Worm (Caenorhabditis elegans) whole organism, L1 larva: ENCODE results near the gene nhr-253.

Experiments used
- F16B12.6 ChIP-seq: fragments of 150-350 bp; optimal IDR thresholded peaks from 2 replicates; lab custom pipeline; 2014; ENCODE audit warnings: missing biosample characterization, missing genetic modification characterization
- Y116A8C.19 ChIP-seq: sonication (generic microtip); optimal IDR thresholded peaks from 2 replicates; lab custom pipeline; 2016; ENCODE audit warnings: missing compliant biosample characterization, missing genetic modification characterization, borderline replicate concordance
- ama-1 ChIP-seq: fragments of 150-350 bp; optimal IDR thresholded peaks from 2 replicates; lab custom pipeline; 2014
- egl-27 ChIP-seq, 2 experiments: fragments of 150-350 bp in 1 of 2; sonication (generic microtip); optimal IDR thresholded peaks; 3 replicates each; lab custom pipeline; 2017 to 2018; ENCODE audit warnings: missing biosample characterization in 2 of 2, missing genetic modification characterization in 2 of 2, missing genetic modification reagents in 2 of 2
- elt-2 ChIP-seq: sonication (generic microtip); optimal IDR thresholded peaks from 2 replicates; lab custom pipeline; 2016; ENCODE audit warnings: missing genetic modification characterization, mild to moderate bottlenecking, inconsistent platforms, missing compliant biosample characterization, missing genetic modification reagents
- elt-3 ChIP-seq, 6 experiments: fragments of 150-350 bp in 1 of 6; sonication (generic microtip); optimal IDR thresholded peaks; 2 replicates each; lab custom pipeline; 2017 to 2018; ENCODE audit warnings: missing biosample characterization in 6 of 6, missing genetic modification characterization in 6 of 6, inconsistent platforms in 1 of 6
- ets-5 ChIP-seq: fragments of 200-800 bp; sonication (Bioruptor generic); IDR thresholded peaks from 2 replicates; pipeline ENCODE4 v1.3.6; 2022; ENCODE audit warnings: missing genetic modification characterization, missing compliant biosample characterization
- lin-14 ChIP-seq: fragments of 200-800 bp; sonication (Bioruptor generic); optimal IDR thresholded peaks from 2 replicates; lab custom pipeline; 2018; ENCODE audit warnings: mild to moderate bottlenecking, missing genetic modification characterization, moderate library complexity, missing compliant biosample characterization
- lin-15B ChIP-seq: fragments of 150-350 bp; sonication (generic microtip); optimal IDR thresholded peaks from 3 replicates; lab custom pipeline; 2014; ENCODE audit warnings: missing biosample characterization, missing genetic modification characterization
- lin-35 ChIP-seq, 2 experiments: fragments of 150-350 bp; optimal IDR thresholded peaks; 2 replicates each; lab custom pipeline; 2014; ENCODE audit warnings: missing biosample characterization in 2 of 2, missing genetic modification characterization in 2 of 2, missing genetic modification reagents in 2 of 2
- lin-39 ChIP-seq: fragments of 150-350 bp; optimal IDR thresholded peaks from 2 replicates; lab custom pipeline; 2014; ENCODE audit warnings: missing biosample characterization, missing genetic modification reagents, missing genetic modification characterization
- lir-3 ChIP-seq: sonication (generic microtip); optimal IDR thresholded peaks from 2 replicates; lab custom pipeline; 2016; ENCODE audit warnings: mild to moderate bottlenecking, missing genetic modification characterization, moderate library complexity, missing compliant biosample characterization; ENCODE audit not compliant: poor library complexity
- mep-1 ChIP-seq: fragments of 150-350 bp; optimal IDR thresholded peaks from 2 replicates; lab custom pipeline; 2014; ENCODE audit warnings: missing biosample characterization, missing genetic modification characterization
- nhr-20 ChIP-seq: sonication (generic microtip); optimal IDR thresholded peaks from 2 replicates; lab custom pipeline; 2016; ENCODE audit warnings: mild to moderate bottlenecking, missing genetic modification characterization, missing compliant biosample characterization
- nhr-76 ChIP-seq: sonication (generic microtip); optimal IDR thresholded peaks from 2 replicates; lab custom pipeline; 2017; ENCODE audit warnings: missing biosample characterization, missing genetic modification characterization
- nhr-85 ChIP-seq: sonication (generic microtip); peaks from one replicate; lab custom pipeline; 2016; ENCODE audit warnings: missing genetic modification characterization, inconsistent platforms, missing compliant biosample characterization
- pqm-1 ChIP-seq: sonication (generic microtip); optimal IDR thresholded peaks from 3 replicates; lab custom pipeline; 2017; ENCODE audit warnings: missing biosample characterization, missing genetic modification characterization
- rnt-1 ChIP-seq: sonication (generic microtip); optimal IDR thresholded peaks from 2 replicates; lab custom pipeline; 2016; ENCODE audit warnings: mild to moderate bottlenecking, missing genetic modification characterization, moderate library complexity, missing compliant biosample characterization
- sptf-1 ChIP-seq: fragments of 150-350 bp; optimal IDR thresholded peaks from 2 replicates; lab custom pipeline; 2014; ENCODE audit warnings: missing biosample characterization, missing genetic modification characterization
- tbx-2 ChIP-seq: sonication (generic microtip); optimal IDR thresholded peaks from 2 replicates; lab custom pipeline; 2016; ENCODE audit warnings: missing genetic modification characterization, missing compliant biosample characterization
- unc-130 ChIP-seq: fragments of 150-350 bp; optimal IDR thresholded peaks from 2 replicates; lab custom pipeline; 2017; ENCODE audit warnings: missing biosample characterization, missing genetic modification characterization, inconsistent platforms
- xbp-1 ChIP-seq: sonication (generic microtip); optimal IDR thresholded peaks from 2 replicates; lab custom pipeline; 2016; ENCODE audit warnings: missing genetic modification characterization, missing compliant biosample characterization
- zip-4 ChIP-seq: fragments of 200-800 bp; sonication (Bioruptor generic); optimal IDR thresholded peaks from 2 replicates; lab custom pipeline; 2018; ENCODE audit warnings: mild to moderate bottlenecking, missing genetic modification characterization, moderate library complexity, missing compliant biosample characterization

nhr-253 gene

ce11 chrV:446574-446973 lies 50.2 kb downstream of the nhr-253 start, which contains the start of gene srh-34:
Gene srh-34 (minus strand): TSS chrV:446674.
- TF ChIP-seq zip-4, result no peak
- TF ChIP-seq xbp-1, result no peak
- no peak for TF ChIP-seq ets-5 (GFP tag; lab: Robert Waterston, UW)
- no peak for TF ChIP-seq F16B12.6 (tag; lab: Kevin White, UChicago)
- no peak for TF ChIP-seq lin-35 (GFP tag; optimal IDR thresholded peaks at IDR 0.05; lab: Kevin White, UChicago)
- no peak for TF ChIP-seq rnt-1 (tag; lab: Kevin White, UChicago)
- no peak for TF ChIP-seq tbx-2 (tag; lab: Kevin White, UChicago)
- TF ChIP-seq elt-2 (tag; lab: Kevin White, UChicago), result no peak
- no peak for TF ChIP-seq elt-3 (tag; optimal IDR thresholded peaks at IDR 0.05; lab: Kevin White, UChicago)
- no peak for TF ChIP-seq lir-3 (tag; lab: Kevin White, UChicago)
- TF ChIP-seq lin-39 (tag; lab: Kevin White, UChicago), result no peak
- TF ChIP-seq egl-27 (tag; optimal IDR thresholded peaks at IDR 0.05; lab: Kevin White, UChicago), result no peak
- TF ChIP-seq lin-15B (tag; lab: Kevin White, UChicago), result no peak
- TF ChIP-seq mep-1 (tag; lab: Kevin White, UChicago), result no peak
- TF ChIP-seq ama-1 (lab: Kevin White, UChicago), result no peak
- TF ChIP-seq sptf-1 (tag; lab: Kevin White, UChicago), result no peak
- no peak for TF ChIP-seq pqm-1 (tag; lab: Kevin White, UChicago)

- TF ChIP-seq nhr-20 (tag; lab: Kevin White, UChicago), result no peak
- no peak for TF ChIP-seq Y116A8C.19 (tag; lab: Kevin White, UChicago)
- TF ChIP-seq nhr-76 (tag; lab: Kevin White, UChicago), result no peak
- TF ChIP-seq lin-14 (GFP tag; lab: Kevin White, UChicago), result no peak
- TF ChIP-seq unc-130, result no peak
- peak; percentile 8 for TF ChIP-seq nhr-85 (tag; lab: Kevin White, UChicago)
- TF ChIP-seq, all 84 proteins: peak for 1
These were observed 50.6 kb downstream of the nhr-253 start for ce11 chrV:446988-447387.
